Fruit fly (Drosophila melanogaster): Measurements from ENCODE around the gene CG4572.
A peak's percentile ranks its signal among the peaks of the same experiment; 100 is the strongest.

The CG4572 gene

dm6 chr3R:19902926-19903739 is 38.9 kb upstream of the CG4572 start, which contains the start of gene ClpX:
TSS of gene ClpX (minus strand) at chr3R:19903689.
- TF ChIP-seq woc (GFP tag; optimal IDR thresholded peaks at IDR 0.05) (peak; percentile 77), Rel (GFP tag; optimal IDR thresholded peaks at IDR 0.05) (no peak), Rel (tag; optimal IDR thresholded peaks at IDR 0.05) (peak; percentile 63), CG9705 (GFP tag; optimal IDR thresholded peaks at IDR 0.05) (no peak), Myc (optimal IDR thresholded peaks at IDR 0.05) (peak; percentile 77)

DNA sequence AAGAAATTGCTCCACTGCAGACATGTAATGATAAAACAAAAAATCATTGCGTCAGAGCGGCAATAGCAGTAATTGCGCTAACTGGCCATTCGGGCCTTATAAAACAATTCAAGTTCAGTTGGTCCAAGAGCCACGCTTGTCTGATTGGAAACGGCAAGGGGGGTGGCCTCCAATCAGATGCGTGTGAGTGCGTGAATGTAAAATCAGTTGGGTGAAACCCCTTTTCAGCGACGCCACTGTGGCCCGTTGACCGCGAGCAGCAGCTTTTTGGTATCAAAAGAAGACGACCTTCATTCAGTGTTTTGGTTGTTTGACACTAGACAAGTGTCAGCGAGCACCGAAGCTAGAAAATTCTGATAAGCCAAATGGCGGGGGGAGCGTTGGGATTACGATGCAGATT is 38.1 kb upstream of the CG4572 start:
- TF ChIP-seq HLH106 (tag; optimal IDR thresholded peaks at IDR 0.05), result no peak
- no peak for TF ChIP-seq brk (GFP tag; optimal IDR thresholded peaks at IDR 0.05)
- TF ChIP-seq N (GFP tag; optimal IDR thresholded peaks at IDR 0.05), result no peak
- no peak for TF ChIP-seq usp (GFP tag; optimal IDR thresholded peaks at IDR 0.05)
- TF ChIP-seq woc (GFP tag; optimal IDR thresholded peaks at IDR 0.05), result no peak
- no peak for TF ChIP-seq Dfd (GFP tag; optimal IDR thresholded peaks at IDR 0.05)
- TF ChIP-seq Sp1 (GFP tag; optimal IDR thresholded peaks at IDR 0.05), result no peak
- TF ChIP-seq Dif (GFP tag; optimal IDR thresholded peaks at IDR 0.05; ENCODE audit: partially characterized antibody), result no peak
- no peak for TF ChIP-seq Jra (GFP tag; optimal IDR thresholded peaks at IDR 0.05)
- TF ChIP-seq Hr83 (GFP tag; optimal IDR thresholded peaks at IDR 0.05; ENCODE audit: poor library complexity, severe bottlenecking), result no peak
- no peak for TF ChIP-seq ey (GFP tag; optimal IDR thresholded peaks at IDR 0.05)
- no peak for TF ChIP-seq dmrt93B (GFP tag; optimal IDR thresholded peaks at IDR 0.05)
- no peak for TF ChIP-seq Rel (GFP tag; optimal IDR thresholded peaks at IDR 0.05)
- TF ChIP-seq Rel (tag; optimal IDR thresholded peaks at IDR 0.05), result no peak
- TF ChIP-seq Hr78 (GFP tag; optimal IDR thresholded peaks at IDR 0.05), result no peak
- no peak for TF ChIP-seq Vsx2 (GFP tag; optimal IDR thresholded peaks at IDR 0.05; ENCODE audit: partially characterized antibody)
- TF ChIP-seq fru (GFP tag; optimal IDR thresholded peaks at IDR 0.05), result no peak

- no peak for TF ChIP-seq Rel (GFP tag; optimal IDR thresholded peaks at IDR 0.05)
- TF ChIP-seq Rel (tag; optimal IDR thresholded peaks at IDR 0.05), result peak; percentile 62
- TF ChIP-seq CrebA (GFP tag; optimal IDR thresholded peaks at IDR 0.05; ENCODE audit: borderline replicate concordance), result no peak
Measured at dm6 chr3R:19901742-19902141, 37.5 kb upstream of the CG4572 start.

DNA sequence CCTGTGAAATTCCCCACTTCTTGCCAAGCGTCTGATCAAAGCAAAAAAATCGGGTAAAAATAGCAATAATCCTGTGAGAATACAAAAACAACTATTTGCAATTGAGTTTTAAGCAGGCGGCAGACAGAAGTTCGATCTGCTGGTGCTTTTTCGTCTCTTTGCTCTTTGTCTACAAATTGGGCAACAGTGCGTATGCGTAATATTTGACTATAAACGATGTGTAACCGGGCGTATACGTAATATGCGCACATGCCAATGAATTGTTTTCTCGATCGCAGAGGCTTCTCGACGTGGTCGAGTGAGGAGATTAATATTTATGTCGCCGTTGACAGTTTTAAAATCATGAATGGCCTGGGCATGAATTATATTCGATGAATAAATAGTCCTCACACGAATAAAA is 31.1 kb upstream of the CG4572 start:
- TF ChIP-seq woc (GFP tag; optimal IDR thresholded peaks at IDR 0.05), result no peak
- TF ChIP-seq Rel (GFP tag; optimal IDR thresholded peaks at IDR 0.05), result no peak
- TF ChIP-seq Rel (tag; optimal IDR thresholded peaks at IDR 0.05), result no peak
- no peak for TF ChIP-seq Hnf4 (GFP tag; optimal IDR thresholded peaks at IDR 0.05)
- no peak for TF ChIP-seq h (GFP tag; optimal IDR thresholded peaks at IDR 0.05)
- no peak for TF ChIP-seq Dfd (GFP tag; optimal IDR thresholded peaks at IDR 0.05)
- no peak for TF ChIP-seq psq (GFP tag; optimal IDR thresholded peaks at IDR 0.05)
- TF ChIP-seq dmrt93B (GFP tag; optimal IDR thresholded peaks at IDR 0.05), result no peak
- TF ChIP-seq CrebA (GFP tag; optimal IDR thresholded peaks at IDR 0.05; ENCODE audit: borderline replicate concordance), result no peak
- no peak for TF ChIP-seq brk (GFP tag; optimal IDR thresholded peaks at IDR 0.05)
- TF ChIP-seq br (GFP tag; optimal IDR thresholded peaks at IDR 0.05), result no peak
- no peak for TF ChIP-seq Dif (GFP tag; optimal IDR thresholded peaks at IDR 0.05; ENCODE audit: partially characterized antibody)

DNA sequence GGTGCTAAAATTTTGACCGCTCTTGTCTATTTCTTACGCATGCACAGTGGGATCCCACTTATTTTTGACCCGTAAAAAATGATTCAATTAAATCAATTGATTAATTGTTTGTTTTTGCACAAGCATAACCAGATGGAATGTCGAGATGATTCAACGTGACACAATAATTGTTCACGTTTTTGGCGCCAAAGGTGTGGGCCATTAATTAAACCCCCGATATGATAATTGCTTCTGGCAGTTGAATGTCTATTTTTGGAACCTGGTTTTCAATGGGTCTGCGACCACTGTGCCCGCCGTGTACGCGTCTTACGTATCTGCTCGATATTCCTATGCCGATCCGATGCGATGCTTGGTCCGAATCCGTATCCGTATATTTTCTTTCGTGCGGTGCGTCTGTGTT is 27.9 kb upstream of the CG4572 start:
- TF ChIP-seq HLH106 (tag; optimal IDR thresholded peaks at IDR 0.05) (no peak), dsf (GFP tag; optimal IDR thresholded peaks at IDR 0.05; ENCODE audit: borderline replicate concordance) (no peak), N (GFP tag; optimal IDR thresholded peaks at IDR 0.05) (no peak), h (GFP tag; optimal IDR thresholded peaks at IDR 0.05) (peak; percentile 18), woc (GFP tag; optimal IDR thresholded peaks at IDR 0.05) (no peak), fru (GFP tag; optimal IDR thresholded peaks at IDR 0.05) (peak; percentile 5), Abd-B (GFP tag; optimal IDR thresholded peaks at IDR 0.05) (no peak), Hr83 (GFP tag; optimal IDR thresholded peaks at IDR 0.05; ENCODE audit: poor library complexity, severe bottlenecking) (no peak), Myc (optimal IDR thresholded peaks at IDR 0.05) (no peak), Mio (GFP tag; optimal IDR thresholded peaks at IDR 0.05) (no peak), br (GFP tag; optimal IDR thresholded peaks at IDR 0.05) (no peak), ey (GFP tag; optimal IDR thresholded peaks at IDR 0.05) (no peak), sv (GFP tag; optimal IDR thresholded peaks at IDR 0.05) (peak; percentile 44), lola (GFP tag; optimal IDR thresholded peaks at IDR 0.05) (no peak), sage (GFP tag; optimal IDR thresholded peaks at IDR 0.05) (no peak)

All from whole organism, wandering third instar larva.